Worm (Caenorhabditis elegans): ENCODE data around the gene dyc-1.

Gene dyc-1

ce11 chrX:14063830-14064229 lies 14.5 kb downstream of the dyc-1 start (continued):
- TF ChIP-seq lin-54 (GFP tag; optimal IDR thresholded peaks at IDR 0.05) = peak; percentile 74
- peak; percentile 39 for TF ChIP-seq dpl-1 (GFP tag; optimal IDR thresholded peaks at IDR 0.05)
- TF ChIP-seq madf-10 (tag; optimal IDR thresholded peaks at IDR 0.05) = peak; percentile 91

ce11 chrX:14067641-14068040 lies 18.3 kb downstream of the dyc-1 start, which contains the start of gene lgc-21:
Gene lgc-21 (minus strand): TSS chrX:14067984.
- TF ChIP-seq C06A6.2 (GFP tag; conservative IDR thresholded peaks at IDR 0.05) (no peak), lin-26 (GFP tag; IDR thresholded peaks at IDR 0.05) (0 out of 2 replicates have a peak, but pooled peaks have one; percentile 13)

ce11 chrX:14069528-14069927 lies 20.2 kb downstream of the dyc-1 start:
- TF ChIP-seq attf-3 (GFP tag; conservative IDR thresholded peaks at IDR 0.05) = no peak
- TF ChIP-seq nhr-120 (GFP tag; IDR thresholded peaks at IDR 0.05) = no peak
- no peak for TF ChIP-seq zim-3 (tag; optimal IDR thresholded peaks at IDR 0.05)
- TF ChIP-seq Y95B8A.8 (GFP tag; IDR thresholded peaks at IDR 0.05) = no peak
- no peak for TF ChIP-seq F55B11.4 (tag; optimal IDR thresholded peaks at IDR 0.05; ENCODE audit: borderline replicate concordance, insufficient read depth)
- TF ChIP-seq nhr-90 (tag; optimal IDR thresholded peaks at IDR 0.05) = no peak
- TF ChIP-seq mel-28 (tag; optimal IDR thresholded peaks at IDR 0.05; ENCODE audit: borderline replicate concordance) = no peak

- TF ChIP-seq snpc-1.1 (tag; optimal IDR thresholded peaks at IDR 0.05; ENCODE audit: insufficient read depth) (no peak), cebp-1 (GFP tag; IDR thresholded peaks at IDR 0.05) (no peak), cebp-1 (tag; optimal IDR thresholded peaks at IDR 0.05) (no peak), snpc-4 (GFP tag; optimal IDR thresholded peaks at IDR 0.05) (no peak), snpc-4 (tag; optimal IDR thresholded peaks at IDR 0.05) (peak in 1 of 4 experiments; percentile 57), F39B2.1 (GFP tag; IDR thresholded peaks at IDR 0.05) (no peak), B0336.3 (GFP tag; IDR thresholded peaks at IDR 0.05) (no peak), sptf-2 (GFP tag; optimal IDR thresholded peaks at IDR 0.05) (no peak), ztf-18 (tag; optimal IDR thresholded peaks at IDR 0.05) (no peak), F10E7.11 (tag; optimal IDR thresholded peaks at IDR 0.05) (no peak), nhr-80 (tag; optimal IDR thresholded peaks at IDR 0.05) (peak; percentile 96), Y79H2A.3 (GFP tag; conservative IDR thresholded peaks at IDR 0.05) (no peak), ceh-79 (tag; optimal IDR thresholded peaks at IDR 0.05) (no peak), ztf-25 (GFP tag; IDR thresholded peaks at IDR 0.05) (no peak), fkh-3 (tag; optimal IDR thresholded peaks at IDR 0.05) (no peak), hrde-1 (tag; optimal IDR thresholded peaks at IDR 0.05; ENCODE audit: borderline replicate concordance) (no peak), atf-7 (tag; optimal IDR thresholded peaks at IDR 0.05) (peak; percentile 39), F57C9.4 (tag; optimal IDR thresholded peaks at IDR 0.05) (no peak), nfya-1 (tag; optimal IDR thresholded peaks at IDR 0.05; ENCODE audit: borderline replicate concordance, insufficient read depth) (no peak), nfya-2 (GFP tag; IDR thresholded peaks at IDR 0.05) (no peak), Y53G8AR.9 (GFP tag; conservative IDR thresholded peaks at IDR 0.05) (0 out of 2 replicates have a peak, but pooled peaks have one; percentile 34), lin-54 (GFP tag; optimal IDR thresholded peaks at IDR 0.05) (no peak), athp-1 (tag; optimal IDR thresholded peaks at IDR 0.05) (no peak), hlh-12 (tag; optimal IDR thresholded peaks at IDR 0.05) (no peak), zim-3 (tag; optimal IDR thresholded peaks at IDR 0.05) (no peak), lsy-27 (tag; optimal IDR thresholded peaks at IDR 0.05; ENCODE audit: borderline replicate concordance, insufficient read depth) (no peak), hmg-1.2 (GFP tag; IDR thresholded peaks at IDR 0.05) (no peak), dpl-1 (GFP tag; optimal IDR thresholded peaks at IDR 0.05) (no peak), attf-6 (GFP tag; IDR thresholded peaks at IDR 0.05) (no peak), K11D2.4 (GFP tag; IDR thresholded peaks at IDR 0.05) (no peak), hsf-1 (GFP tag; IDR thresholded peaks at IDR 0.05) (no peak), F23B12.7 (tag; optimal IDR thresholded peaks at IDR 0.05; ENCODE audit: insufficient read depth) (no peak), somi-1 (GFP tag; optimal IDR thresholded peaks at IDR 0.05) (no peak), egl-44 (GFP tag; IDR thresholded peaks at IDR 0.05) (no peak), tbp1 (GFP tag; optimal IDR thresholded peaks at IDR 0.05) (peak; percentile 38)
Measured at ce11 chrX:14070950-14071349, 21.6 kb downstream of the dyc-1 start, which contains the start of gene C33G3.4. Gene C33G3.4 (plus strand): TSS chrX:14071162.

All from whole organism, young adult.